Fruit fly (Drosophila melanogaster) whole organism, wandering third instar larva: ENCODE results near the gene Vps45.

Source experiments
- Abd-B ChIP-seq: fragments of >200 bp; optimal IDR thresholded peaks from 2 replicates; lab custom pipeline; 2017; ENCODE audit warnings: missing biosample characterization, missing genetic modification characterization
- CG32264 ChIP-seq: fragments of 200-800 bp; sonication (Bioruptor generic); optimal IDR thresholded peaks from 2 replicates; lab custom pipeline; 2016; ENCODE audit warnings: missing biosample characterization, missing genetic modification characterization
- CG9705 ChIP-seq: fragments of 200-800 bp; sonication (Bioruptor generic); optimal IDR thresholded peaks from 2 replicates; lab custom pipeline; 2018; ENCODE audit warnings: missing biosample characterization, mild to moderate bottlenecking, missing genetic modification characterization
- CrebA ChIP-seq: fragments of 200-800 bp; sonication (Bioruptor generic); optimal IDR thresholded peaks from 2 replicates; lab custom pipeline; 2016; ENCODE audit warnings: missing biosample characterization, mild to moderate bottlenecking, missing genetic modification characterization, borderline replicate concordance
- Dfd ChIP-seq: fragments of >200 bp; optimal IDR thresholded peaks from 2 replicates; lab custom pipeline; 2017; ENCODE audit warnings: missing biosample characterization, missing genetic modification characterization
- Dif ChIP-seq: fragments of 200-275, 200-300 bp; sonication (Bioruptor generic); optimal IDR thresholded peaks from 2 replicates; lab custom pipeline; 2018; ENCODE audit warnings: missing biosample characterization, missing genetic modification characterization; ENCODE audit not compliant: partially characterized antibody
- GATAd ChIP-seq: sonication (Bioruptor generic); optimal IDR thresholded peaks from 2 replicates; lab custom pipeline; 2016; ENCODE audit warnings: missing biosample characterization, missing genetic modification characterization
- HLH106 ChIP-seq: fragments of 200-800 bp; optimal IDR thresholded peaks from 3 replicates; lab custom pipeline; 2019; ENCODE audit warnings: missing biosample characterization, mild to moderate bottlenecking, missing genetic modification characterization, moderate library complexity
- Hnf4 ChIP-seq: fragments of 200-800 bp; sonication (Bioruptor generic); optimal IDR thresholded peaks from 2 replicates; lab custom pipeline; 2016; ENCODE audit warnings: missing biosample characterization, mild to moderate bottlenecking, missing genetic modification characterization
- Hr78 ChIP-seq: fragments of >200 bp; optimal IDR thresholded peaks from 2 replicates; lab custom pipeline; 2017; ENCODE audit warnings: missing biosample characterization, missing genetic modification characterization
- Hr83 ChIP-seq: fragments of 200-300 bp; sonication (Bioruptor generic); optimal IDR thresholded peaks from 2 replicates; lab custom pipeline; 2016; ENCODE audit warnings: missing biosample characterization, mild to moderate bottlenecking, missing genetic modification characterization, moderate library complexity; ENCODE audit not compliant: poor library complexity, severe bottlenecking
- Jra ChIP-seq: sonication (Bioruptor generic); optimal IDR thresholded peaks from 2 replicates; lab custom pipeline; 2016; ENCODE audit warnings: missing biosample characterization, missing genetic modification characterization
- Mio ChIP-seq: sonication (Bioruptor generic); optimal IDR thresholded peaks from 2 replicates; lab custom pipeline; 2016; ENCODE audit warnings: missing biosample characterization, missing genetic modification characterization
- Myc ChIP-seq: fragments of >200 bp; optimal IDR thresholded peaks from 2 replicates; lab custom pipeline; 2017
- N ChIP-seq: fragments of >200 bp; optimal IDR thresholded peaks from 2 replicates; lab custom pipeline; 2018; ENCODE audit warnings: missing biosample characterization, missing external identifiers, missing genetic modification characterization
- OdsH ChIP-seq: fragments of 200-800 bp; sonication (Bioruptor generic); optimal IDR thresholded peaks from 2 replicates; lab custom pipeline; 2016; ENCODE audit warnings: missing biosample characterization, mild to moderate bottlenecking, missing genetic modification characterization
- Rel ChIP-seq, 2 experiments: fragments of 200-800 bp; sonication (Bioruptor generic) in 1 of 2; optimal IDR thresholded peaks; 2 replicates in 1 of 2; 3 replicates in 1 of 2; lab custom pipeline; 2016 to 2019; ENCODE audit warnings: mild to moderate bottlenecking in 2 of 2, missing biosample characterization in 2 of 2, missing genetic modification characterization in 2 of 2, moderate library complexity in 1 of 2
- Sp1 ChIP-seq: fragments of 200-800 bp; sonication (Bioruptor generic); optimal IDR thresholded peaks from 3 replicates; lab custom pipeline; 2019; ENCODE audit warnings: missing biosample characterization, mild to moderate bottlenecking, missing genetic modification characterization, moderate library complexity
- Vsx2 ChIP-seq: fragments of 200-300, 225-300 bp; sonication (Bioruptor generic); optimal IDR thresholded peaks from 2 replicates; lab custom pipeline; 2018; ENCODE audit warnings: missing biosample characterization, missing genetic modification characterization; ENCODE audit not compliant: partially characterized antibody
- br ChIP-seq: fragments of 200-800 bp; sonication (Bioruptor generic); optimal IDR thresholded peaks from 2 replicates; lab custom pipeline; 2016; ENCODE audit warnings: missing biosample characterization, missing genetic modification characterization
- brk ChIP-seq: fragments of 200-800 bp; sonication (Bioruptor generic); optimal IDR thresholded peaks from 2 replicates; lab custom pipeline; 2016; ENCODE audit warnings: missing biosample characterization, mild to moderate bottlenecking, missing genetic modification characterization
- dl ChIP-seq, 2 experiments: fragments of 175-275, 200-275 bp in 1 of 2; fragments of 200-275 bp in 1 of 2; sonication (Bioruptor generic); optimal IDR thresholded peaks; lab custom pipeline; 2018; ENCODE audit warnings: mild to moderate bottlenecking in 2 of 2, missing biosample characterization in 2 of 2, missing genetic modification characterization in 2 of 2, moderate library complexity in 2 of 2; ENCODE audit not compliant: partially characterized antibody in 2 of 2, insufficient read depth in 1 of 2
- dmrt93B ChIP-seq: fragments of 200-800 bp; sonication (Bioruptor generic); optimal IDR thresholded peaks from 2 replicates; lab custom pipeline; 2018; ENCODE audit warnings: missing biosample characterization, mild to moderate bottlenecking, missing genetic modification characterization
- dsf ChIP-seq: sonication (Bioruptor generic); optimal IDR thresholded peaks from 2 replicates; lab custom pipeline; 2016; ENCODE audit warnings: missing biosample characterization, missing genetic modification characterization, borderline replicate concordance
- ey ChIP-seq: fragments of 200-800 bp; sonication (Bioruptor generic); optimal IDR thresholded peaks from 2 replicates; lab custom pipeline; 2016; ENCODE audit warnings: missing biosample characterization, missing genetic modification characterization
- foxo ChIP-seq, 2 experiments: fragments of 200-800 bp; sonication (Bioruptor generic); optimal IDR thresholded peaks; 2 replicates in 1 of 2; 3 replicates in 1 of 2; lab custom pipeline; 2016 to 2017; ENCODE audit warnings: missing biosample characterization in 2 of 2, missing genetic modification characterization in 2 of 2
- fru ChIP-seq: fragments of 200-800 bp; sonication (Bioruptor generic); optimal IDR thresholded peaks from 3 replicates; lab custom pipeline; 2016; ENCODE audit warnings: missing biosample characterization, mild to moderate bottlenecking, missing genetic modification characterization
- h ChIP-seq: fragments of 200-800 bp; sonication (Bioruptor generic); optimal IDR thresholded peaks from 3 replicates; lab custom pipeline; 2016; ENCODE audit warnings: missing biosample characterization, mild to moderate bottlenecking, missing genetic modification characterization
- jim ChIP-seq: fragments of 175-275, 200-325 bp; sonication (Bioruptor generic); optimal IDR thresholded peaks from 2 replicates; lab custom pipeline; 2016; ENCODE audit warnings: missing biosample characterization, mild to moderate bottlenecking, missing genetic modification characterization
- lola ChIP-seq: fragments of >200 bp; optimal IDR thresholded peaks from 2 replicates; lab custom pipeline; 2017; ENCODE audit warnings: missing biosample characterization, missing genetic modification characterization
- pan ChIP-seq: fragments of >200 bp; optimal IDR thresholded peaks from 2 replicates; lab custom pipeline; 2017
- psq ChIP-seq: fragments of 200-800 bp; sonication (Bioruptor generic); optimal IDR thresholded peaks from 3 replicates; lab custom pipeline; 2017; ENCODE audit warnings: missing biosample characterization, mild to moderate bottlenecking, missing genetic modification characterization, moderate library complexity
- rgr ChIP-seq: fragments of 200-800 bp; sonication (Bioruptor generic); optimal IDR thresholded peaks from 3 replicates; lab custom pipeline; 2016; ENCODE audit warnings: missing biosample characterization, mild to moderate bottlenecking, missing genetic modification characterization
- sage ChIP-seq: fragments of 200-800 bp; sonication (Bioruptor generic); optimal IDR thresholded peaks from 2 replicates; lab custom pipeline; 2016; ENCODE audit warnings: missing biosample characterization, mild to moderate bottlenecking, missing genetic modification characterization
- sv ChIP-seq: fragments of 200-800 bp; sonication (Bioruptor generic); optimal IDR thresholded peaks from 3 replicates; lab custom pipeline; 2016; ENCODE audit warnings: missing biosample characterization, missing genetic modification characterization
- tai ChIP-seq: sonication (Bioruptor generic); optimal IDR thresholded peaks from 2 replicates; lab custom pipeline; 2016; ENCODE audit warnings: missing biosample characterization, missing genetic modification characterization
- usp ChIP-seq: fragments of >200 bp; optimal IDR thresholded peaks from 2 replicates; lab custom pipeline; 2017; ENCODE audit warnings: missing biosample characterization, missing genetic modification characterization
- woc ChIP-seq: sonication (Bioruptor generic); optimal IDR thresholded peaks from 2 replicates; lab custom pipeline; 2016; ENCODE audit warnings: missing biosample characterization, mild to moderate bottlenecking, missing genetic modification characterization

The Vps45 gene

dm6 chr3R:9572929-9573811, 9.4 kb downstream of the Vps45 start:
- TF ChIP-seq Dif (GFP tag; lab: Kevin White, UChicago) (peak; percentile 63), h (GFP tag; lab: Kevin White, UChicago) (no peak)

DNA sequence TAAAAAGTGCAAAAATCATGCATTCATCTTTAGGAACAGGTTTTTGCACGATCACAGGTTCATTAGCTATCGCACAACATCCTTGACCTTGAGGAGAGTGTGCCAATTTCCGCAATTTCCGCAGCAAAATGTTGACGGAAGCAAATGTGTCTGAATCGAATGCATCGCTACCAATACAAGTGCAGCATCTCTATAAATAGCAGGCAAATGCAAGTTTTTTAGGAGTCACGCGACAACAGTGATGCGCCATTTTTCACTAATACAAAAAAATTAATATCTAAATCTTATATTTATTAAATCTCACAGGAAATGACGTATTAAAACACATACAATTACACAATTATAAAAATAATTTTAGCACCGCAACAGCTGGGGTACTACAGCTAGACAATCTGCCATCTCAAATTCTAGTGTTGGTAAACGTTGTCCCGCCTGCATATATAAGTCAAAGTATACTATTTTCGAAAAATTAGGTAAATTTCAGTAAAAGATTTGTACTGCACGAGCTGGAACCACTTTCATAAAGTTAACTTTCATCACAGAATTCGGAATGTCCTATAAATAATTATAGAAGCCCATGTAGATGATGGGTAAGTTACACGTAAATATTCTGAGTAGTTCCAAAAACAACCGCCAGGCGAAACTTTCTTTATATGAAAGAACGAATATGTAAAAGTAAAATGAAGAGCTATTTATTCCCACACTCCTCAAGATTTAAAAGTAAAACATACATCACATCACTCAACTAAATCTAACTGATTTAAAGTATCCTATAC, 10.3 kb downstream of the Vps45 start, which contains the start of gene CG9399:
Gene CG9399, minus strand, starts transcription at position 400 of the 776 bp plus-strand sequence.
- TF ChIP-seq jim (GFP tag; lab: Kevin White, UChicago) (peak; percentile 52), foxo (GFP tag; optimal IDR thresholded peaks at IDR 0.05; lab: Kevin White, UChicago) (peak in 1 of 2 experiments; percentile 98), br (GFP tag; lab: Kevin White, UChicago) (peak; percentile 96), Dfd (no peak), dmrt93B (GFP tag; lab: Kevin White, UChicago) (peak; percentile 95), Abd-B (GFP tag; lab: Kevin White, UChicago) (no peak), h (GFP tag; lab: Kevin White, UChicago) (peak; percentile 97), Vsx2 (no peak), psq (GFP tag; lab: Kevin White, UChicago) (peak; percentile 94), HLH106 (peak; percentile 97), ey (GFP tag; lab: Kevin White, UChicago) (peak; percentile 95), Myc (lab: Kevin White, UChicago) (peak; percentile 97), rgr (peak; percentile 98), Hnf4 (GFP tag; lab: Kevin White, UChicago) (peak; percentile 97), woc (GFP tag; lab: Kevin White, UChicago) (peak; percentile 88), N (no peak), Jra (GFP tag; lab: Kevin White, UChicago) (peak; percentile 95), GATAd (GFP tag; lab: Kevin White, UChicago) (peak; percentile 92), CrebA (no peak), usp (GFP tag; lab: Kevin White, UChicago) (no peak), CG32264 (GFP tag; lab: Kevin White, UChicago) (peak; percentile 86), dsf (GFP tag; lab: Kevin White, UChicago) (peak; percentile 94), sage (peak; percentile 89), brk (GFP tag; lab: Kevin White, UChicago) (peak; percentile 95), Hr78 (GFP tag; lab: Kevin White, UChicago) (no peak), sv (GFP tag; lab: Kevin White, UChicago) (peak; percentile 98), OdsH (GFP tag; lab: Kevin White, UChicago) (peak; percentile 96), Hr83 (GFP tag; lab: Kevin White, UChicago) (peak; percentile 87), Rel (GFP tag; optimal IDR thresholded peaks at IDR 0.05; lab: Kevin White, UChicago) (peak; percentile 77), Rel (tag; optimal IDR thresholded peaks at IDR 0.05; lab: Kevin White, UChicago) (peak; percentile 74), Mio (GFP tag; lab: Kevin White, UChicago) (peak; percentile 83), Sp1 (GFP tag; lab: Kevin White, UChicago) (peak; percentile 96), tai (GFP tag; lab: Kevin White, UChicago) (no peak), lola (GFP tag; lab: Kevin White, UChicago) (no peak), fru (GFP tag; lab: Kevin White, UChicago) (peak; percentile 94), dl (GFP tag; optimal IDR thresholded peaks at IDR 0.05; lab: Kevin White, UChicago; ENCODE audit: insufficient read depth in 1 of 2, partially characterized antibody in 2 of 2) (no peak), CG9705 (GFP tag; lab: Kevin White, UChicago) (peak; percentile 88), pan (lab: Kevin White, UChicago) (no peak), Dif (GFP tag; lab: Kevin White, UChicago) (no peak)
